Fruit fly (Drosophila melanogaster) whole organism, embryonic: ENCODE data around the gene TrpRS.

Source experiments
- Asciz ChIP-seq: fragments of 200-800 bp; sonication (Bioruptor generic); optimal IDR thresholded peaks from 2 replicates; lab custom pipeline; 2017; ENCODE audit warnings: missing biosample characterization, mild to moderate bottlenecking, missing genetic modification characterization, missing genetic modification reagents
- BEAF-32 ChIP-seq: fragments of 200-800 bp; sonication (Bioruptor generic); optimal IDR thresholded peaks from 3 replicates; lab custom pipeline; 2017; ENCODE audit warnings: missing biosample characterization, missing genetic modification characterization, mild to moderate bottlenecking, moderate library complexity, missing genetic modification reagents
- CG10462 ChIP-seq: fragments of 200-800 bp; sonication (Bioruptor generic); optimal IDR thresholded peaks from 2 replicates; lab custom pipeline; 2016; ENCODE audit warnings: missing biosample characterization, missing genetic modification characterization
- CG10543 ChIP-seq: fragments of 200-800 bp; sonication (Bioruptor generic); optimal IDR thresholded peaks from 3 replicates; lab custom pipeline; 2017; ENCODE audit warnings: missing biosample characterization, mild to moderate bottlenecking, missing genetic modification characterization, moderate library complexity
- CG12104 ChIP-seq: fragments of 200-800 bp; sonication (Bioruptor generic); optimal IDR thresholded peaks from 3 replicates; lab custom pipeline; 2016; ENCODE audit warnings: missing biosample characterization, missing genetic modification characterization
- CG14050 ChIP-seq: fragments of 200-800 bp; sonication (Bioruptor generic); IDR thresholded peaks from 3 replicates; pipeline ENCODE4 v1.3.6; 2022; ENCODE audit warnings: missing biosample characterization, missing genetic modification characterization
- CG14667 ChIP-seq: fragments of 200-800 bp; sonication (Bioruptor generic); IDR thresholded peaks from 2 replicates; pipeline ENCODE4 v1.3.6; 2022; ENCODE audit warnings: missing biosample characterization, missing genetic modification characterization
- CG1529 ChIP-seq: fragments of 200-800 bp; sonication (Bioruptor generic); optimal IDR thresholded peaks from 3 replicates; lab custom pipeline; 2018; ENCODE audit warnings: missing biosample characterization, missing genetic modification characterization
- CG15696 ChIP-seq: fragments of 200-800 bp; sonication (Bioruptor generic); optimal IDR thresholded peaks from 2 replicates; lab custom pipeline; 2019; ENCODE audit warnings: missing biosample characterization, mild to moderate bottlenecking, missing genetic modification characterization, moderate library complexity
- CG17802 ChIP-seq: fragments of 200-800 bp; sonication (Bioruptor generic); optimal IDR thresholded peaks from 2 replicates; lab custom pipeline; 2018; ENCODE audit warnings: missing biosample characterization, mild to moderate bottlenecking, missing genetic modification characterization, moderate library complexity
- CG3065 ChIP-seq: fragments of 200-800 bp; sonication (Bioruptor generic); optimal IDR thresholded peaks from 2 replicates; lab custom pipeline; 2016; ENCODE audit warnings: missing biosample characterization, missing genetic modification characterization
- CG34224 ChIP-seq: fragments of 200-800 bp; sonication (Bioruptor generic); IDR thresholded peaks from 3 replicates; pipeline ENCODE4 v1.3.6; 2022; ENCODE audit warnings: missing biosample characterization, missing genetic modification characterization; ENCODE audit not compliant: partially characterized antibody
- CG4404 ChIP-seq: fragments of 200-800 bp; sonication (Bioruptor generic); IDR thresholded peaks from 2 replicates; pipeline ENCODE4 v1.3.6; 2022; ENCODE audit warnings: missing biosample characterization, missing genetic modification characterization
- CG5245 ChIP-seq: fragments of 200-800 bp; sonication (Bioruptor generic); optimal IDR thresholded peaks from 3 replicates; lab custom pipeline; 2016; ENCODE audit warnings: missing biosample characterization, missing genetic modification characterization
- CG9437 ChIP-seq: fragments of 200-800 bp; sonication (Bioruptor generic); optimal IDR thresholded peaks from 2 replicates; lab custom pipeline; 2018; ENCODE audit warnings: missing biosample characterization, mild to moderate bottlenecking, missing genetic modification characterization
- Chrac-16 ChIP-seq: fragments of 200-800 bp; sonication (Bioruptor generic); optimal IDR thresholded peaks from 3 replicates; lab custom pipeline; 2016; ENCODE audit warnings: missing biosample characterization, missing genetic modification characterization
- Dad ChIP-seq: fragments of 200-800 bp; sonication (Bioruptor generic); optimal IDR thresholded peaks from 3 replicates; lab custom pipeline; 2016; ENCODE audit warnings: missing biosample characterization, missing genetic modification characterization
- Deaf1 ChIP-seq: fragments of 200-800 bp; optimal IDR thresholded peaks from 3 replicates; lab custom pipeline; 2019; ENCODE audit warnings: missing biosample characterization, mild to moderate bottlenecking, missing genetic modification characterization, moderate library complexity
- Dek ChIP-seq: fragments of 200-800 bp; sonication (Bioruptor generic); optimal IDR thresholded peaks from 3 replicates; lab custom pipeline; 2019; ENCODE audit warnings: missing biosample characterization, mild to moderate bottlenecking, missing genetic modification characterization, moderate library complexity
- ERR ChIP-seq: fragments of 200-800 bp; sonication (Bioruptor generic); optimal IDR thresholded peaks from 2 replicates; lab custom pipeline; 2016; ENCODE audit warnings: missing biosample characterization, missing genetic modification characterization
- Gug ChIP-seq: fragments of 200-800 bp; sonication (Bioruptor generic); IDR thresholded peaks from 4 replicates; pipeline ENCODE4 v1.3.6; 2022; ENCODE audit warnings: missing biosample characterization, missing genetic modification characterization
- Hand ChIP-seq: fragments of 200-800 bp; sonication (Bioruptor generic); optimal IDR thresholded peaks from 2 replicates; lab custom pipeline; 2017; ENCODE audit warnings: mild to moderate bottlenecking, missing biosample characterization, missing genetic modification reagents, missing genetic modification characterization
- HmgD ChIP-seq: fragments of 200-800 bp; sonication (Bioruptor generic); optimal IDR thresholded peaks from 3 replicates; lab custom pipeline; 2016; ENCODE audit warnings: missing biosample characterization, missing genetic modification characterization
- Hr78 ChIP-seq, 2 experiments: fragments of 200-800 bp in 1 of 2; fragments of >200 bp in 1 of 2; sonication (Bioruptor generic) in 1 of 2; optimal IDR thresholded peaks; 2 replicates each; lab custom pipeline; 2017 to 2019; ENCODE audit warnings: missing biosample characterization in 2 of 2, missing genetic modification characterization in 2 of 2, mild to moderate bottlenecking in 1 of 2, moderate library complexity in 1 of 2
- Lpt ChIP-seq: fragments of >200 bp; optimal IDR thresholded peaks from 2 replicates; lab custom pipeline; 2018; ENCODE audit warnings: missing biosample characterization, missing genetic modification characterization
- MTF-1 ChIP-seq: fragments of 200-800 bp; sonication (Bioruptor generic); optimal IDR thresholded peaks from 2 replicates; lab custom pipeline; 2018; ENCODE audit warnings: missing biosample characterization, mild to moderate bottlenecking, missing genetic modification characterization, borderline replicate concordance
- Med ChIP-seq: fragments of 200-800 bp; sonication (Bioruptor generic); peaks from one replicate; lab custom pipeline; 2016; ENCODE audit warnings: missing biosample characterization, missing genetic modification characterization, mild to moderate bottlenecking, inconsistent platforms, moderate library complexity
- Neu2 ChIP-seq: fragments of 200-800 bp; sonication (Bioruptor generic); optimal IDR thresholded peaks from 3 replicates; lab custom pipeline; 2016; ENCODE audit warnings: missing biosample characterization, missing genetic modification characterization, borderline replicate concordance
- Tbp ChIP-seq: fragments of >200 bp; optimal IDR thresholded peaks from 2 replicates; lab custom pipeline; 2018; ENCODE audit warnings: missing biosample characterization, missing genetic modification characterization
- Usf ChIP-seq: fragments of 200-800 bp; sonication (Bioruptor generic); optimal IDR thresholded peaks from 2 replicates; lab custom pipeline; 2017; ENCODE audit warnings: missing genotype, missing biosample characterization, missing genetic modification characterization
- br ChIP-seq: fragments of >200 bp; optimal IDR thresholded peaks from 2 replicates; lab custom pipeline; 2017
- chm ChIP-seq: fragments of 200-800 bp; sonication (Bioruptor generic); IDR thresholded peaks from 2 replicates; pipeline ENCODE4 v1.3.6; 2022; ENCODE audit warnings: missing biosample characterization, missing genetic modification characterization
- dati ChIP-seq: fragments of 200-800 bp; sonication (Bioruptor generic); IDR thresholded peaks from 2 replicates; pipeline ENCODE4 v1.3.6; 2022; ENCODE audit warnings: missing biosample characterization, missing genetic modification characterization
- eyg ChIP-seq: fragments of 200-800 bp; sonication (Bioruptor generic); optimal IDR thresholded peaks from 3 replicates; lab custom pipeline; 2016; ENCODE audit warnings: missing biosample characterization, missing genetic modification characterization
- fu2 ChIP-seq: fragments of 200-800 bp; sonication (Bioruptor generic); optimal IDR thresholded peaks from 2 replicates; lab custom pipeline; 2016; ENCODE audit warnings: missing biosample characterization, missing genetic modification characterization
- gce ChIP-seq: fragments of 200-800 bp; sonication (Bioruptor generic); IDR thresholded peaks from 3 replicates; pipeline ENCODE4 v1.3.6; 2022; ENCODE audit warnings: missing biosample characterization, missing genetic modification characterization
- gfzf ChIP-seq: fragments of 200-800 bp; sonication (Bioruptor generic); optimal IDR thresholded peaks from 2 replicates; lab custom pipeline; 2016; ENCODE audit warnings: missing biosample characterization, mild to moderate bottlenecking, missing genetic modification characterization, moderate library complexity
- gsb ChIP-seq: fragments of 200-800 bp; sonication (Bioruptor generic); IDR thresholded peaks from 2 replicates; pipeline ENCODE4 v1.3.6; 2022; ENCODE audit warnings: missing biosample characterization, missing genetic modification characterization
- klu ChIP-seq: fragments of 200-800 bp; sonication (Bioruptor generic); IDR thresholded peaks from 2 replicates; pipeline ENCODE4 v1.3.6; 2022; ENCODE audit warnings: missing biosample characterization, missing genetic modification characterization
- knrl ChIP-seq: fragments of 200-800 bp; sonication (Bioruptor generic); IDR thresholded peaks from 3 replicates; pipeline ENCODE4 v1.3.6; 2022; ENCODE audit warnings: missing biosample characterization, missing genetic modification characterization; ENCODE audit not compliant: partially characterized antibody
- lab ChIP-seq: fragments of 200-800 bp; sonication (Bioruptor generic); optimal IDR thresholded peaks from 3 replicates; lab custom pipeline; 2017; ENCODE audit warnings: missing biosample characterization, missing genetic modification characterization, mild to moderate bottlenecking, moderate library complexity, missing genetic modification reagents
- mam ChIP-seq: fragments of 200-800 bp; sonication (Bioruptor generic); optimal IDR thresholded peaks from 3 replicates; lab custom pipeline; 2016; ENCODE audit warnings: missing biosample characterization, missing genetic modification characterization
- mld ChIP-seq: fragments of 200-800 bp; sonication (Bioruptor generic); IDR thresholded peaks from 3 replicates; pipeline ENCODE4 v1.3.6; 2022; ENCODE audit warnings: missing biosample characterization, missing genetic modification characterization; ENCODE audit not compliant: partially characterized antibody
- nom ChIP-seq: fragments of 200-800 bp; sonication (Bioruptor generic); optimal IDR thresholded peaks from 2 replicates; lab custom pipeline; 2017; ENCODE audit warnings: missing biosample characterization, missing genetic modification characterization, mild to moderate bottlenecking, moderate library complexity, missing genetic modification reagents
- scrt ChIP-seq: fragments of 200-800 bp; sonication (Bioruptor generic); optimal IDR thresholded peaks from 2 replicates; lab custom pipeline; 2018; ENCODE audit warnings: missing biosample characterization, mild to moderate bottlenecking, missing genetic modification characterization, moderate library complexity
- sim ChIP-seq: fragments of 200-800 bp; sonication (Bioruptor generic); IDR thresholded peaks from 2 replicates; pipeline ENCODE4 v1.3.6; 2022; ENCODE audit warnings: missing biosample characterization, missing genetic modification characterization
- slp2 ChIP-seq: fragments of 200-800 bp; sonication (Bioruptor generic); optimal IDR thresholded peaks from 2 replicates; lab custom pipeline; 2016; ENCODE audit warnings: missing biosample characterization, missing genetic modification characterization
- sqz ChIP-seq: fragments of 200-800 bp; sonication (Bioruptor generic); optimal IDR thresholded peaks from 3 replicates; lab custom pipeline; 2018; ENCODE audit warnings: missing biosample characterization, mild to moderate bottlenecking, missing genetic modification characterization
- sr ChIP-seq: fragments of 200-800 bp; sonication (Bioruptor generic); IDR thresholded peaks from 3 replicates; pipeline ENCODE4 v1.3.6; 2022; ENCODE audit warnings: missing biosample characterization, missing genetic modification characterization
- ssp ChIP-seq: fragments of 200-800 bp; sonication (Bioruptor generic); IDR thresholded peaks from 2 replicates; pipeline ENCODE4 v1.3.6; 2022; ENCODE audit warnings: missing biosample characterization, missing genetic modification characterization
- twi ChIP-seq: fragments of 200-800 bp; optimal IDR thresholded peaks from 2 replicates; lab custom pipeline; 2019; ENCODE audit warnings: missing biosample characterization, mild to moderate bottlenecking, missing genetic modification characterization, moderate library complexity

Gene TrpRS

DNA sequence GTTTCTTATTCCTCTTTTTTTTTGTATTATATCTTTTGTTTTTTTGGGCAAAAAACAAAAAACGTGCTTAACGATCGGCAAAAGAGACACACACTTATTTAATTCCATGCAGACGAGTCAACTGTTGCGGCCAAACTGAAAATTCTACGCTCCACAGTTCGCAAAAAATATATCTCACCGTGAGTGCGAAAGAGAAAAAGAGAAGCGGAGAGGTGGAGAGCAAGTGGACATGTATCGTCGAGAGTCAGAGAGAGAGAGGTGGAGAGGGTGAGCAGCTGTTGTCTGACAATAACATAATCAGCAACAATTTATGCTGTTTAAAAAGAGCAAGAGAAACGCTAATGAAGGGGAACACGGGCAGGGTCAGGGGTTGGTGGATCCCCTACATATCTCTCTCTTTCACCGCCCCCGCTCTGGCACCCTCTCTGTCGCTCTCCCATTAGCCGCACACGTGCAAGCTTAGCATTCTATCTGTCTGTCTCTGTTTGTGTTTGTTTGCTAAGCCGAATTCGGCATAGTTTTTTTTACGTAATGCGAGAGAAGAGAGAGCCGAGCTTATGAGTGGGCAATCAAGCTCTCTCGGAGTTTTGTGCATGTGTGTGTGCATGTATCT lies 39.9 kb downstream of the TrpRS start (continued):
- TF ChIP-seq mam (GFP tag; lab: Kevin White, UChicago) = no peak
- TF ChIP-seq dati (GFP tag; lab: Robert Waterston, UW) = no peak
- no peak for TF ChIP-seq sim (GFP tag; lab: Robert Waterston, UW)
- TF ChIP-seq gsb (GFP tag; lab: Robert Waterston, UW) = no peak
- TF ChIP-seq CG4404 (GFP tag; lab: Robert Waterston, UW) = no peak
- no peak for TF ChIP-seq Chrac-16
- TF ChIP-seq chm (GFP tag; lab: Robert Waterston, UW) = no peak
- TF ChIP-seq eyg (GFP tag; lab: Kevin White, UChicago) = no peak
- TF ChIP-seq Gug (GFP tag; lab: Robert Waterston, UW) = no peak
- no peak for TF ChIP-seq gfzf (GFP tag; lab: Kevin White, UChicago)
- no peak for TF ChIP-seq MTF-1
- TF ChIP-seq ERR = peak; percentile 41
- no peak for TF ChIP-seq CG14667 (GFP tag; lab: Robert Waterston, UW)
- peak; percentile 57 for TF ChIP-seq CG34224 (GFP tag; lab: Robert Waterston, UW)
- no peak for TF ChIP-seq br
- no peak for TF ChIP-seq CG17802 (tag; lab: Kevin White, UChicago)
- TF ChIP-seq Hand = no peak
- TF ChIP-seq HmgD = no peak
- peak; percentile 71 for TF ChIP-seq Med (GFP tag; lab: Kevin White, UChicago)
- peak; percentile 37 for TF ChIP-seq CG10543 (GFP tag; lab: Kevin White, UChicago)
- peak; percentile 49 for TF ChIP-seq nom (GFP tag; lab: Kevin White, UChicago)
- TF ChIP-seq lab (GFP tag; lab: Kevin White, UChicago) = no peak
- TF ChIP-seq scrt (GFP tag; lab: Kevin White, UChicago) = peak; percentile 50
- peak; percentile 90 for TF ChIP-seq sr (GFP tag; lab: Robert Waterston, UW)
- no peak for TF ChIP-seq Tbp
- no peak for TF ChIP-seq Neu2 (GFP tag; lab: Kevin White, UChicago)
- TF ChIP-seq slp2 (GFP tag; lab: Kevin White, UChicago) = no peak
- TF ChIP-seq CG9437 (GFP tag; lab: Kevin White, UChicago) = no peak
- no peak for TF ChIP-seq Asciz (GFP tag; lab: Kevin White, UChicago)
- TF ChIP-seq Dad (GFP tag; lab: Kevin White, UChicago) = no peak
- no peak for TF ChIP-seq BEAF-32
- no peak for TF ChIP-seq gce (GFP tag; lab: Robert Waterston, UW)
- no peak for TF ChIP-seq mld
- no peak for TF ChIP-seq CG14050 (GFP tag; lab: Robert Waterston, UW)
- no peak for TF ChIP-seq CG12104 (GFP tag; lab: Kevin White, UChicago)
- no peak for TF ChIP-seq knrl
- no peak for TF ChIP-seq CG5245
- no peak for TF ChIP-seq CG1529
- TF ChIP-seq CG10462 = no peak
- no peak for TF ChIP-seq twi
- no peak for TF ChIP-seq fu2 (GFP tag; lab: Kevin White, UChicago)
- TF ChIP-seq Dek (tag; lab: Kevin White, UChicago) = no peak
- TF ChIP-seq ssp = no peak
- TF ChIP-seq sqz (GFP tag; lab: Kevin White, UChicago) = peak; percentile 90
- TF ChIP-seq klu (GFP tag; lab: Robert Waterston, UW) = peak; percentile 86
- TF ChIP-seq CG3065 = no peak
- peak in 1 of 2 experiments; percentile 75 for TF ChIP-seq Hr78 (GFP tag; optimal IDR thresholded peaks at IDR 0.05; lab: Kevin White, UChicago)
- no peak for TF ChIP-seq CG15696 (tag; lab: Kevin White, UChicago)
- no peak for TF ChIP-seq Lpt (GFP tag; lab: Kevin White, UChicago)
- TF ChIP-seq Deaf1 (tag; lab: Kevin White, UChicago) = no peak
- no peak for TF ChIP-seq Usf
